Worm (Caenorhabditis elegans) whole organism, young adult: ENCODE data around the gene H05C05.4.
A peak's percentile ranks its signal among the peaks of the same experiment; 100 is the strongest.

ENCODE experiments used
- B0035.1 ChIP-seq: sonication (generic microtip); optimal IDR thresholded peaks from 2 replicates; lab custom pipeline; 2016; ENCODE audit warnings: missing genetic modification characterization, mild to moderate bottlenecking, missing compliant biosample characterization, missing genotype, missing genetic modification reagents
- B0261.1 ChIP-seq: sonication (generic microtip); optimal IDR thresholded peaks from 2 replicates; lab custom pipeline; 2016; ENCODE audit warnings: mild to moderate bottlenecking, missing genetic modification characterization, moderate library complexity, missing compliant biosample characterization
- F33H1.4 ChIP-seq: fragments of 200-800 bp; sonication (Bioruptor generic); IDR thresholded peaks from 2 replicates; pipeline ENCODE4 v1.3.6; 2022; ENCODE audit warnings: missing genetic modification reagents, missing genetic modification characterization, missing compliant biosample characterization
- F57A8.1 ChIP-seq: fragments of 200-800 bp; sonication (Bioruptor generic); optimal IDR thresholded peaks from 2 replicates; lab custom pipeline; 2018; ENCODE audit warnings: mild to moderate bottlenecking, missing genetic modification characterization, moderate library complexity, missing compliant biosample characterization
- F57C9.4 ChIP-seq: sonication (generic microtip); optimal IDR thresholded peaks from 2 replicates; lab custom pipeline; 2017; ENCODE audit warnings: mild to moderate bottlenecking, missing genetic modification characterization, missing compliant biosample characterization
- T07F8.4 ChIP-seq: sonication (generic microtip); optimal IDR thresholded peaks from 2 replicates; lab custom pipeline; 2016; ENCODE audit warnings: mild to moderate bottlenecking, missing genetic modification characterization, moderate library complexity, missing compliant biosample characterization
- akir-1 ChIP-seq: fragments of 200-800 bp; sonication (Bioruptor generic); optimal IDR thresholded peaks from 2 replicates; lab custom pipeline; 2018; ENCODE audit warnings: mild to moderate bottlenecking, missing genetic modification characterization, moderate library complexity, missing compliant biosample characterization
- ama-1 ChIP-seq, 3 experiments: fragments of 150-350 bp in 1 of 3; sonication (generic microtip) in 2 of 3; optimal IDR thresholded peaks; 2 replicates each; lab custom pipeline; 2014 to 2018; ENCODE audit warnings: missing biosample characterization in 2 of 3, missing genetic modification characterization in 2 of 3, missing genetic modification reagents in 2 of 3
- aptf-3 ChIP-seq: fragments of 200-800 bp; sonication (Bioruptor generic); IDR thresholded peaks from 2 replicates; pipeline ENCODE4 v1.3.6; 2022; ENCODE audit warnings: missing genetic modification characterization, missing compliant biosample characterization
- athp-1 ChIP-seq: sonication (generic microtip); optimal IDR thresholded peaks from 2 replicates; lab custom pipeline; 2017; ENCODE audit warnings: mild to moderate bottlenecking, missing genetic modification characterization, missing compliant biosample characterization
- attf-6 ChIP-seq: fragments of 200-800 bp; sonication (Bioruptor generic); IDR thresholded peaks from 2 replicates; pipeline ENCODE4 v1.3.6; 2022; ENCODE audit warnings: missing genetic modification reagents, missing genetic modification characterization, missing compliant biosample characterization
- bed-2 ChIP-seq: fragments of 200-800 bp; sonication (Bioruptor generic); IDR thresholded peaks from 2 replicates; pipeline ENCODE4 v1.3.6; 2022; ENCODE audit warnings: missing genetic modification reagents, missing genetic modification characterization, missing compliant biosample characterization
- ceh-58 ChIP-seq: fragments of 200-800 bp; sonication (Bioruptor generic); IDR thresholded peaks from 2 replicates; pipeline ENCODE4 v1.3.6; 2022; ENCODE audit warnings: missing genetic modification characterization, missing compliant biosample characterization
- ceh-79 ChIP-seq: sonication (generic microtip); optimal IDR thresholded peaks from 2 replicates; lab custom pipeline; 2017; ENCODE audit warnings: mild to moderate bottlenecking, missing genetic modification characterization, missing compliant biosample characterization
- chd-7 ChIP-seq: sonication (generic microtip); optimal IDR thresholded peaks from 2 replicates; lab custom pipeline; 2016; ENCODE audit warnings: mild to moderate bottlenecking, missing genetic modification characterization, moderate library complexity, missing compliant biosample characterization
- dpl-1 ChIP-seq: fragments of 150-350 bp; optimal IDR thresholded peaks from 2 replicates; lab custom pipeline; 2014; ENCODE audit warnings: missing biosample characterization, missing genetic modification reagents, missing genetic modification characterization
- efl-1 ChIP-seq: fragments of 150-350 bp; optimal IDR thresholded peaks from 2 replicates; lab custom pipeline; 2014; ENCODE audit warnings: missing biosample characterization, missing genetic modification reagents, missing genetic modification characterization
- egl-18 ChIP-seq: fragments of 200-800 bp; sonication (Bioruptor generic); IDR thresholded peaks from 2 replicates; pipeline ENCODE4 v1.3.6; 2022; ENCODE audit warnings: missing genetic modification reagents, missing genetic modification characterization, missing compliant biosample characterization
- egl-44 ChIP-seq: fragments of 200-800 bp; sonication (Bioruptor generic); IDR thresholded peaks from 2 replicates; pipeline ENCODE4 v1.3.6; 2022; ENCODE audit warnings: missing genetic modification reagents, missing genetic modification characterization, missing compliant biosample characterization
- egrh-3 ChIP-seq: fragments of 200-800 bp; sonication (Bioruptor generic); IDR thresholded peaks from 2 replicates; pipeline ENCODE4 v1.3.6; 2022; ENCODE audit warnings: missing genetic modification reagents, missing genetic modification characterization, missing compliant biosample characterization
- ekl-4 ChIP-seq: fragments of 200-800 bp; sonication (Bioruptor generic); IDR thresholded peaks from 2 replicates; pipeline ENCODE4 v1.3.6; 2022; ENCODE audit warnings: missing genetic modification reagents, missing genetic modification characterization, missing compliant biosample characterization
- gei-17 ChIP-seq: fragments of 200-800 bp; sonication (Bioruptor generic); optimal IDR thresholded peaks from 2 replicates; lab custom pipeline; 2018; ENCODE audit warnings: mild to moderate bottlenecking, missing genetic modification characterization, missing compliant biosample characterization
- him-1 ChIP-seq: sonication (generic microtip); optimal IDR thresholded peaks from 2 replicates; lab custom pipeline; 2016; ENCODE audit warnings: missing genotype, missing genetic modification reagents, missing genetic modification characterization, missing compliant biosample characterization
- hlh-26 ChIP-seq: fragments of 200-800 bp; sonication (Bioruptor generic); conservative IDR thresholded peaks from 2 replicates; pipeline ENCODE4 v1.3.6; 2022; ENCODE audit warnings: missing genetic modification reagents, missing genetic modification characterization, missing compliant biosample characterization
- hmg-1.2 ChIP-seq: fragments of 200-800 bp; sonication (Bioruptor generic); IDR thresholded peaks from 2 replicates; pipeline ENCODE4 v1.3.6; 2022; ENCODE audit warnings: missing genetic modification reagents, missing genetic modification characterization, missing compliant biosample characterization
- hmg-20 ChIP-seq: fragments of 200-800 bp; sonication (Bioruptor generic); IDR thresholded peaks from 2 replicates; pipeline ENCODE4 v1.3.6; 2022; ENCODE audit warnings: missing genetic modification reagents, missing genetic modification characterization, missing compliant biosample characterization
- hrde-1 ChIP-seq: sonication (generic microtip); optimal IDR thresholded peaks from 2 replicates; lab custom pipeline; 2016; ENCODE audit warnings: missing genetic modification characterization, mild to moderate bottlenecking, missing compliant biosample characterization, moderate library complexity, missing genotype, missing genetic modification reagents, borderline replicate concordance
- let-607 ChIP-seq, 2 experiments: fragments of 200-800 bp in 1 of 2; sonication (Bioruptor generic) in 1 of 2; sonication (generic microtip) in 1 of 2; optimal IDR thresholded peaks; 2 replicates each; lab custom pipeline; 2016 to 2018; ENCODE audit warnings: mild to moderate bottlenecking in 2 of 2, missing compliant biosample characterization in 2 of 2, missing genetic modification characterization in 2 of 2, moderate library complexity in 2 of 2, missing genotype in 1 of 2
- lin-26 ChIP-seq: fragments of 200-800 bp; sonication (Bioruptor generic); IDR thresholded peaks from 2 replicates; pipeline ENCODE4 v1.3.6; 2022; ENCODE audit warnings: missing genetic modification reagents, missing genetic modification characterization, missing compliant biosample characterization
- lin-40 ChIP-seq: sonication (generic microtip); optimal IDR thresholded peaks from 2 replicates; lab custom pipeline; 2016; ENCODE audit warnings: missing genetic modification characterization, mild to moderate bottlenecking, missing compliant biosample characterization, missing genotype, missing genetic modification reagents
- lsl-1 ChIP-seq: fragments of 200-800 bp; sonication (Bioruptor generic); optimal IDR thresholded peaks from 2 replicates; lab custom pipeline; 2018; ENCODE audit warnings: mild to moderate bottlenecking, missing genetic modification characterization, moderate library complexity, missing compliant biosample characterization
- lsy-27 ChIP-seq: sonication (generic microtip); optimal IDR thresholded peaks from 2 replicates; lab custom pipeline; 2017; ENCODE audit warnings: missing genetic modification characterization, mild to moderate bottlenecking, missing compliant biosample characterization, antibody characterized with exemption, missing genotype, borderline replicate concordance; ENCODE audit not compliant: insufficient read depth
- mcd-1 ChIP-seq: fragments of 200-800 bp; sonication (Bioruptor generic); IDR thresholded peaks from 2 replicates; pipeline ENCODE4 v1.3.6; 2022; ENCODE audit warnings: missing genetic modification reagents, missing genetic modification characterization, missing compliant biosample characterization
- mel-28 ChIP-seq: sonication (generic microtip); optimal IDR thresholded peaks from 2 replicates; lab custom pipeline; 2016; ENCODE audit warnings: borderline replicate concordance, mild to moderate bottlenecking, missing genetic modification characterization, missing compliant biosample characterization
- mxl-1 ChIP-seq: sonication (generic microtip); optimal IDR thresholded peaks from 2 replicates; lab custom pipeline; 2016; ENCODE audit warnings: missing genetic modification characterization, missing compliant biosample characterization
- nfya-2 ChIP-seq: fragments of 200-800 bp; sonication (Bioruptor generic); IDR thresholded peaks from 2 replicates; pipeline ENCODE4 v1.3.6; 2022; ENCODE audit warnings: missing genetic modification reagents, missing genetic modification characterization, missing compliant biosample characterization
- nhr-27 ChIP-seq: fragments of 200-800 bp; sonication (Bioruptor generic); optimal IDR thresholded peaks from 2 replicates; lab custom pipeline; 2018; ENCODE audit warnings: mild to moderate bottlenecking, missing genetic modification characterization, moderate library complexity, missing compliant biosample characterization
- nhr-80 ChIP-seq: sonication (generic microtip); optimal IDR thresholded peaks from 2 replicates; lab custom pipeline; 2016; ENCODE audit warnings: missing genetic modification characterization, missing compliant biosample characterization
- rcor-1 ChIP-seq: fragments of 200-800 bp; sonication (Bioruptor generic); IDR thresholded peaks from 2 replicates; pipeline ENCODE4 v1.3.6; 2022; ENCODE audit warnings: missing genetic modification reagents, missing genetic modification characterization, missing compliant biosample characterization
- rec-8 ChIP-seq, 2 experiments: sonication (generic microtip); optimal IDR thresholded peaks; 2 replicates each; lab custom pipeline; 2016; ENCODE audit warnings: mild to moderate bottlenecking in 2 of 2, missing genetic modification characterization in 2 of 2, missing genetic modification reagents in 2 of 2, missing genotype in 2 of 2, missing biosample characterization in 1 of 2, missing compliant biosample characterization in 1 of 2, moderate library complexity in 1 of 2
- rpc-1 ChIP-seq, 2 experiments: fragments of 150-350 bp in 1 of 2; sonication (generic microtip) in 1 of 2; optimal IDR thresholded peaks; 2 replicates each; lab custom pipeline; 2014 to 2018; ENCODE audit warnings: missing biosample characterization in 1 of 2, missing genetic modification characterization in 1 of 2, missing genetic modification reagents in 1 of 2, missing genotype in 1 of 2
- sea-2 ChIP-seq: fragments of 200-800 bp; sonication (Bioruptor generic); IDR thresholded peaks from 2 replicates; pipeline ENCODE4 v1.3.6; 2022; ENCODE audit warnings: missing genetic modification characterization, missing compliant biosample characterization
- snpc-3.4 ChIP-seq: sonication (generic microtip); optimal IDR thresholded peaks from 2 replicates; lab custom pipeline; 2017; ENCODE audit warnings: missing genetic modification characterization, mild to moderate bottlenecking, missing compliant biosample characterization, antibody characterized with exemption, moderate library complexity, missing genotype, missing genetic modification reagents
- somi-1 ChIP-seq: fragments of 200-800 bp; sonication (Bioruptor generic); optimal IDR thresholded peaks from 2 replicates; lab custom pipeline; 2018; ENCODE audit warnings: mild to moderate bottlenecking, missing genetic modification characterization, missing compliant biosample characterization
- unc-130 ChIP-seq: sonication (generic microtip); optimal IDR thresholded peaks from 2 replicates; lab custom pipeline; 2016; ENCODE audit warnings: missing genetic modification reagents, missing genetic modification characterization, missing compliant biosample characterization
- xnd-1 ChIP-seq: sonication (generic microtip); optimal IDR thresholded peaks from 2 replicates; lab custom pipeline; 2016; ENCODE audit warnings: missing genotype, missing genetic modification reagents, missing genetic modification characterization, missing compliant biosample characterization
- ztf-22 ChIP-seq: fragments of 200-800 bp; sonication (Bioruptor generic); optimal IDR thresholded peaks from 2 replicates; lab custom pipeline; 2018; ENCODE audit warnings: mild to moderate bottlenecking, missing genetic modification characterization, moderate library complexity, missing compliant biosample characterization
- ztf-3 ChIP-seq: fragments of 200-800 bp; sonication (Bioruptor generic); optimal IDR thresholded peaks from 2 replicates; lab custom pipeline; 2018; ENCODE audit warnings: mild to moderate bottlenecking, missing genetic modification characterization, missing compliant biosample characterization

The H05C05.4 gene

ce11 chrIII:2966462-2966861 is 20.5 kb upstream of the H05C05.4 start (continued):
- TF ChIP-seq him-1 (tag; lab: Kevin White, UChicago) (no peak), akir-1 (no peak), egl-44 (GFP tag; lab: Robert Waterston, UW) (peak; percentile 37; the same call in 1 of the 2 replicates), egrh-3 (GFP tag; lab: Robert Waterston, UW) (0 out of 2 replicates have a peak, but pooled peaks have one; percentile 14), ztf-3 (GFP tag; lab: Kevin White, UChicago) (no peak), B0261.1 (tag; lab: Kevin White, UChicago) (no peak), F33H1.4 (GFP tag; lab: Robert Waterston, UW) (peak; percentile 35), nfya-2 (GFP tag; lab: Robert Waterston, UW) (no peak), attf-6 (no peak), hmg-1.2 (GFP tag; lab: Robert Waterston, UW) (peak; percentile 83), mxl-1 (tag; lab: Kevin White, UChicago) (no peak), hrde-1 (no peak), lsl-1 (GFP tag; lab: Kevin White, UChicago) (peak; percentile 19), chd-7 (no peak), somi-1 (no peak), rpc-1 (optimal IDR thresholded peaks at IDR 0.05; lab: Kevin White, UChicago) (no peak), rpc-1 (tag; optimal IDR thresholded peaks at IDR 0.05; lab: Kevin White, UChicago) (no peak), lin-26 (no peak), ama-1 (optimal IDR thresholded peaks at IDR 0.05; lab: Kevin White, UChicago) (no peak), ama-1 (GFP tag; optimal IDR thresholded peaks at IDR 0.05; lab: Kevin White, UChicago) (no peak), hlh-26 (no peak), dpl-1 (peak; percentile 20), ceh-58 (GFP tag; lab: Robert Waterston, UW) (no peak), rec-8 (tag; optimal IDR thresholded peaks at IDR 0.05; lab: Kevin White, UChicago) (no peak), mcd-1 (peak; percentile 97), egl-18 (no peak), sea-2 (GFP tag; lab: Robert Waterston, UW) (no peak), let-607 (tag; optimal IDR thresholded peaks at IDR 0.05; lab: Kevin White, UChicago) (no peak), athp-1 (tag; lab: Kevin White, UChicago) (peak; percentile 51), lin-40 (tag; lab: Kevin White, UChicago) (no peak), mel-28 (tag; lab: Kevin White, UChicago) (no peak), T07F8.4 (no peak), bed-2 (GFP tag; lab: Robert Waterston, UW) (no peak), F57A8.1 (no peak), ceh-79 (tag; lab: Kevin White, UChicago) (no peak), efl-1 (GFP tag; lab: Kevin White, UChicago) (peak; percentile 57), ztf-22 (no peak), snpc-3.4 (tag; lab: Kevin White, UChicago) (peak; percentile 11), ekl-4 (GFP tag; lab: Robert Waterston, UW) (no peak; the same call in 1 of the 2 replicates), xnd-1 (tag; lab: Kevin White, UChicago) (no peak), nhr-27 (tag; lab: Kevin White, UChicago) (no peak), unc-130 (GFP tag; lab: Kevin White, UChicago) (no peak), gei-17 (GFP tag; lab: Kevin White, UChicago) (no peak), rcor-1 (no peak; the same call in 1 of the 2 replicates), aptf-3 (GFP tag; lab: Robert Waterston, UW) (no peak), hmg-20 (GFP tag; lab: Robert Waterston, UW) (no peak), F57C9.4 (tag; lab: Kevin White, UChicago) (no peak), nhr-80 (tag; lab: Kevin White, UChicago) (peak; percentile 36), B0035.1 (tag; lab: Kevin White, UChicago) (no peak), lsy-27 (tag; lab: Kevin White, UChicago) (no peak)
